Worm (Caenorhabditis elegans) whole organism, L3 larva: ENCODE measurements around the gene nol-9.

Experiments
- R02D3.7 ChIP-seq: fragments of 150-350 bp; optimal IDR thresholded peaks from 2 replicates; lab custom pipeline; 2014; ENCODE audit warnings: missing biosample characterization, missing genetic modification characterization
- ZK546.5 ChIP-seq: sonication (generic microtip); optimal IDR thresholded peaks from 2 replicates; lab custom pipeline; 2017; ENCODE audit warnings: missing biosample characterization, missing genetic modification characterization
- aly-2 ChIP-seq: fragments of 150-350 bp; optimal IDR thresholded peaks from 2 replicates; lab custom pipeline; 2014; ENCODE audit warnings: missing biosample characterization, missing genetic modification characterization
- ama-1 ChIP-seq: fragments of 150-350 bp; optimal IDR thresholded peaks from 2 replicates; lab custom pipeline; 2018
- ceh-16 ChIP-seq: sonication (generic microtip); optimal IDR thresholded peaks from 2 replicates; lab custom pipeline; 2017; ENCODE audit warnings: missing biosample characterization, missing genetic modification characterization
- ceh-28 ChIP-seq: fragments of 150-350 bp; optimal IDR thresholded peaks from 2 replicates; lab custom pipeline; 2014; ENCODE audit warnings: missing biosample characterization, missing genetic modification reagents, missing genetic modification characterization
- ceh-82 ChIP-seq: fragments of 150-350 bp; optimal IDR thresholded peaks from 2 replicates; lab custom pipeline; 2014; ENCODE audit warnings: missing biosample characterization, missing genetic modification characterization
- ceh-9 ChIP-seq: sonication (generic microtip); optimal IDR thresholded peaks from 2 replicates; lab custom pipeline; 2018; ENCODE audit warnings: missing biosample characterization, missing genetic modification characterization
- daf-12 ChIP-seq: fragments of 150-350 bp; optimal IDR thresholded peaks from 2 replicates; lab custom pipeline; 2014; ENCODE audit warnings: missing biosample characterization, missing genetic modification reagents, missing genetic modification characterization
- egl-27 ChIP-seq: sonication (generic microtip); optimal IDR thresholded peaks from 4 replicates; lab custom pipeline; 2017; ENCODE audit warnings: missing biosample characterization, missing genetic modification reagents, missing genetic modification characterization
- egl-5 ChIP-seq: fragments of 150-350 bp; optimal IDR thresholded peaks from 2 replicates; lab custom pipeline; 2017; ENCODE audit warnings: missing biosample characterization, missing genetic modification reagents, missing genetic modification characterization, inconsistent platforms
- elt-2 ChIP-seq: sonication (generic microtip); optimal IDR thresholded peaks from 2 replicates; lab custom pipeline; 2016; ENCODE audit warnings: missing genetic modification reagents, mild to moderate bottlenecking, missing genetic modification characterization, missing compliant biosample characterization
- elt-3 ChIP-seq, 3 experiments: fragments of 150-350 bp in 1 of 3; sonication (generic microtip) in 2 of 3; optimal IDR thresholded peaks; 2 replicates in 2 of 3; 4 replicates in 1 of 3; lab custom pipeline; 2014 to 2017; ENCODE audit warnings: missing biosample characterization in 3 of 3, missing genetic modification characterization in 3 of 3
- eor-1 ChIP-seq, 2 experiments: fragments of 150-350 bp; optimal IDR thresholded peaks; 2 replicates each; lab custom pipeline; 2014 to 2018; ENCODE audit warnings: missing biosample characterization in 2 of 2, missing genetic modification characterization in 2 of 2
- fkh-10 ChIP-seq: sonication (generic microtip); optimal IDR thresholded peaks from 2 replicates; lab custom pipeline; 2017; ENCODE audit warnings: missing biosample characterization, missing genetic modification reagents, missing genetic modification characterization
- fkh-2 ChIP-seq: fragments of 150-350 bp; optimal IDR thresholded peaks from 2 replicates; lab custom pipeline; 2014; ENCODE audit warnings: missing biosample characterization, missing genetic modification reagents, missing genetic modification characterization
- fos-1 ChIP-seq: fragments of 150-350 bp; optimal IDR thresholded peaks from 2 replicates; lab custom pipeline; 2014; ENCODE audit warnings: missing biosample characterization, missing genetic modification characterization
- hmg-11 ChIP-seq: sonication (generic microtip); optimal IDR thresholded peaks from 2 replicates; lab custom pipeline; 2016; ENCODE audit warnings: missing genetic modification characterization, missing compliant biosample characterization
- jun-1 ChIP-seq: fragments of 150-350 bp; optimal IDR thresholded peaks from 2 replicates; lab custom pipeline; 2014; ENCODE audit warnings: missing biosample characterization, missing genetic modification reagents, missing genetic modification characterization
- lin-15B ChIP-seq: fragments of 150-350 bp; optimal IDR thresholded peaks from 2 replicates; lab custom pipeline; 2014; ENCODE audit warnings: missing biosample characterization, missing genetic modification characterization
- lin-39 ChIP-seq: fragments of 150-350 bp; optimal IDR thresholded peaks from 2 replicates; lab custom pipeline; 2018; ENCODE audit warnings: missing biosample characterization, missing genetic modification reagents, missing genetic modification characterization
- lsy-12 ChIP-seq: sonication (generic microtip); optimal IDR thresholded peaks from 2 replicates; lab custom pipeline; 2016; ENCODE audit warnings: mild to moderate bottlenecking, missing genetic modification characterization, missing compliant biosample characterization
- mdl-1 ChIP-seq: fragments of 150-350 bp; optimal IDR thresholded peaks from 2 replicates; lab custom pipeline; 2014; ENCODE audit warnings: missing biosample characterization, missing genetic modification characterization
- mml-1 ChIP-seq: fragments of 150-350 bp; sonication (generic microtip); optimal IDR thresholded peaks from 3 replicates; lab custom pipeline; 2014; ENCODE audit warnings: missing biosample characterization, missing genetic modification characterization
- nfya-1 ChIP-seq: sonication (generic microtip); optimal IDR thresholded peaks from 2 replicates; lab custom pipeline; 2017; ENCODE audit warnings: missing genetic modification characterization, mild to moderate bottlenecking, missing compliant biosample characterization, antibody characterized with exemption, moderate library complexity; ENCODE audit not compliant: insufficient read depth
- nhr-11 ChIP-seq: fragments of 150-350 bp; optimal IDR thresholded peaks from 2 replicates; lab custom pipeline; 2014; ENCODE audit warnings: missing biosample characterization, missing genetic modification characterization
- nhr-12 ChIP-seq: fragments of 150-350 bp; optimal IDR thresholded peaks from 2 replicates; lab custom pipeline; 2014; ENCODE audit warnings: missing biosample characterization, missing genetic modification characterization
- nhr-23 ChIP-seq: fragments of 150-350 bp; optimal IDR thresholded peaks from 2 replicates; lab custom pipeline; 2014; ENCODE audit warnings: missing biosample characterization, missing genetic modification reagents, missing genetic modification characterization
- nhr-25 ChIP-seq: sonication (generic microtip); optimal IDR thresholded peaks from 2 replicates; lab custom pipeline; 2017; ENCODE audit warnings: missing biosample characterization, missing genetic modification characterization
- nhr-28 ChIP-seq: fragments of 150-350 bp; optimal IDR thresholded peaks from 2 replicates; lab custom pipeline; 2014; ENCODE audit warnings: missing biosample characterization, missing genetic modification characterization
- nhr-43 ChIP-seq: sonication (generic microtip); optimal IDR thresholded peaks from 2 replicates; lab custom pipeline; 2016; ENCODE audit warnings: mild to moderate bottlenecking, missing genetic modification characterization, missing compliant biosample characterization; ENCODE audit not compliant: poor library complexity, severe bottlenecking
- nhr-67 ChIP-seq: fragments of 150-350 bp; optimal IDR thresholded peaks from 2 replicates; lab custom pipeline; 2014; ENCODE audit warnings: missing biosample characterization, missing genetic modification characterization
- nhr-76 ChIP-seq: fragments of 150-350 bp; sonication (generic microtip); optimal IDR thresholded peaks from 5 replicates; lab custom pipeline; 2014; ENCODE audit warnings: missing biosample characterization, missing genetic modification characterization
- nhr-77 ChIP-seq: fragments of 150-350 bp; optimal IDR thresholded peaks from 2 replicates; lab custom pipeline; 2014; ENCODE audit warnings: missing biosample characterization, missing genetic modification characterization
- pha-4 ChIP-seq: fragments of 150-350 bp; optimal IDR thresholded peaks from 2 replicates; lab custom pipeline; 2014; ENCODE audit warnings: missing biosample characterization, missing genetic modification reagents, missing genetic modification characterization
- pqm-1 ChIP-seq: fragments of 150-350 bp; optimal IDR thresholded peaks from 2 replicates; lab custom pipeline; 2017; ENCODE audit warnings: missing biosample characterization, missing genetic modification characterization, inconsistent platforms
- sea-2 ChIP-seq: fragments of 150-350 bp; sonication (generic microtip); optimal IDR thresholded peaks from 4 replicates; lab custom pipeline; 2014; ENCODE audit warnings: missing biosample characterization, missing genetic modification reagents, missing genetic modification characterization
- skn-1 ChIP-seq: fragments of 150-350 bp; optimal IDR thresholded peaks from 2 replicates; lab custom pipeline; 2014; ENCODE audit warnings: missing biosample characterization, missing genetic modification characterization
- snpc-4 ChIP-seq: fragments of 150-350 bp; optimal IDR thresholded peaks from 2 replicates; lab custom pipeline; 2014; ENCODE audit warnings: missing biosample characterization, missing genetic modification characterization
- tbx-2 ChIP-seq: sonication (generic microtip); optimal IDR thresholded peaks from 2 replicates; lab custom pipeline; 2016; ENCODE audit warnings: mild to moderate bottlenecking, missing genetic modification characterization, missing compliant biosample characterization
- unc-39 ChIP-seq: sonication (generic microtip); optimal IDR thresholded peaks from 4 replicates; lab custom pipeline; 2017; ENCODE audit warnings: missing biosample characterization, missing genetic modification characterization
- unc-62 ChIP-seq: fragments of 150-350 bp; sonication (generic microtip); optimal IDR thresholded peaks from 4 replicates; lab custom pipeline; 2014; ENCODE audit warnings: missing biosample characterization, missing genetic modification reagents, missing genetic modification characterization
- zag-1 ChIP-seq: fragments of 150-350 bp; optimal IDR thresholded peaks from 2 replicates; lab custom pipeline; 2014; ENCODE audit warnings: missing biosample characterization, missing genetic modification characterization
- ztf-11 ChIP-seq: fragments of 150-350 bp; optimal IDR thresholded peaks from 2 replicates; lab custom pipeline; 2014; ENCODE audit warnings: missing biosample characterization, missing genetic modification characterization
- ztf-4 ChIP-seq: fragments of 150-350 bp; optimal IDR thresholded peaks from 2 replicates; lab custom pipeline; 2014; ENCODE audit warnings: missing biosample characterization, missing genetic modification characterization

The nol-9 gene

ce11 chrIV:13393246-13393716 lies 29.0 kb upstream of the nol-9 start (continued):
- TF ChIP-seq nfya-1 (tag; lab: Kevin White, UChicago) (peak; percentile 9), daf-12 (no peak), ZK546.5 (tag; lab: Kevin White, UChicago) (no peak), sea-2 (GFP tag; lab: Kevin White, UChicago) (no peak), ceh-16 (tag; lab: Kevin White, UChicago) (no peak), egl-27 (tag; lab: Kevin White, UChicago) (no peak), fos-1 (tag; lab: Kevin White, UChicago) (no peak), lin-39 (tag; lab: Kevin White, UChicago) (no peak), fkh-2 (tag; lab: Kevin White, UChicago) (no peak), nhr-76 (tag; lab: Kevin White, UChicago) (no peak), zag-1 (tag; lab: Kevin White, UChicago) (no peak), nhr-43 (tag; lab: Kevin White, UChicago) (peak; percentile 7), snpc-4 (tag; lab: Kevin White, UChicago) (no peak), aly-2 (no peak), ceh-82 (no peak), nhr-67 (no peak), ama-1 (no peak), hmg-11 (no peak), unc-39 (no peak), jun-1 (tag; lab: Kevin White, UChicago) (peak; percentile 26)

ce11 chrIV:13394686-13395085 lies 27.6 kb upstream of the nol-9 start:
- peak; percentile 1 for TF ChIP-seq ama-1
- TF ChIP-seq nhr-23 (tag; lab: Kevin White, UChicago), result peak; percentile 7
- no peak for TF ChIP-seq R02D3.7
- peak; percentile 64 for TF ChIP-seq nhr-43 (tag; lab: Kevin White, UChicago)
- no peak for TF ChIP-seq zag-1 (tag; lab: Kevin White, UChicago)
- TF ChIP-seq nhr-77 (tag; lab: Kevin White, UChicago), result no peak
- no peak for TF ChIP-seq nhr-76 (tag; lab: Kevin White, UChicago)
- peak; percentile 44 for TF ChIP-seq nhr-25 (tag; lab: Kevin White, UChicago)
- peak; percentile 29 for TF ChIP-seq pqm-1 (tag; lab: Kevin White, UChicago)

- TF ChIP-seq pha-4 (tag; lab: Kevin White, UChicago) (peak; percentile 81), unc-62 (GFP tag; lab: Kevin White, UChicago) (peak; percentile 81), fkh-10 (GFP tag; lab: Kevin White, UChicago) (peak; percentile 70), jun-1 (tag; lab: Kevin White, UChicago) (peak; percentile 87), lsy-12 (tag; lab: Kevin White, UChicago) (peak; percentile 59), pqm-1 (tag; lab: Kevin White, UChicago) (peak; percentile 65), eor-1 (tag; optimal IDR thresholded peaks at IDR 0.05; lab: Kevin White, UChicago) (no peak), zag-1 (tag; lab: Kevin White, UChicago) (no peak), nhr-28 (tag; lab: Kevin White, UChicago) (no peak), fkh-2 (tag; lab: Kevin White, UChicago) (no peak), egl-5 (tag; lab: Kevin White, UChicago) (peak; percentile 25), ama-1 (no peak), mml-1 (tag; lab: Kevin White, UChicago) (peak; percentile 100), nhr-25 (tag; lab: Kevin White, UChicago) (peak; percentile 90), nhr-67 (no peak), nhr-11 (tag; lab: Kevin White, UChicago) (peak; percentile 59), nhr-77 (tag; lab: Kevin White, UChicago) (no peak), ztf-11 (no peak), elt-2 (peak; percentile 91), egl-27 (tag; lab: Kevin White, UChicago) (peak; percentile 66), nhr-23 (tag; lab: Kevin White, UChicago) (peak; percentile 82), skn-1 (tag; lab: Kevin White, UChicago) (peak; percentile 6), lin-39 (tag; lab: Kevin White, UChicago) (peak; percentile 95), nfya-1 (tag; lab: Kevin White, UChicago) (peak; percentile 91), lin-15B (tag; lab: Kevin White, UChicago) (peak; percentile 45), ztf-4 (tag; lab: Kevin White, UChicago) (peak; percentile 38), ZK546.5 (tag; lab: Kevin White, UChicago) (no peak), nhr-43 (tag; lab: Kevin White, UChicago) (peak; percentile 93), R02D3.7 (peak; percentile 66), daf-12 (no peak), ceh-16 (tag; lab: Kevin White, UChicago) (no peak), fos-1 (tag; lab: Kevin White, UChicago) (peak; percentile 18), sea-2 (GFP tag; lab: Kevin White, UChicago) (no peak), snpc-4 (tag; lab: Kevin White, UChicago) (peak; percentile 5), hmg-11 (peak; percentile 95), mdl-1 (tag; lab: Kevin White, UChicago) (peak; percentile 63), ceh-28 (tag; lab: Kevin White, UChicago) (peak; percentile 65), elt-3 (tag; optimal IDR thresholded peaks at IDR 0.05; lab: Kevin White, UChicago) (peak in 1 of 3 experiments; percentile 54), ceh-9 (no peak), ceh-82 (no peak), aly-2 (no peak), nhr-12 (tag; lab: Kevin White, UChicago) (no peak), tbx-2 (peak; percentile 73)
Measured at ce11 chrIV:13395255-13395654, 27.0 kb upstream of the nol-9 start.
